Fruit fly (Drosophila melanogaster): ENCODE data around the gene hb.

- TF ChIP-seq ci (GFP tag; IDR thresholded peaks at IDR 0.05) = no peak
- no peak for TF ChIP-seq CG12744 (GFP tag; optimal IDR thresholded peaks at IDR 0.05)
Observed at dm6 chr3R:8673803-8674234, 23.8 kb downstream of the hb start, which contains the start of gene mRpL19.

All from whole organism, embryonic.